Worm (Caenorhabditis elegans) whole organism, young adult: ENCODE measurements around the gene C02F5.13.

ENCODE experiments used
- F23B12.7 ChIP-seq: sonication (generic microtip); optimal IDR thresholded peaks from 2 replicates; lab custom pipeline; 2017; ENCODE audit warnings: missing genetic modification characterization, mild to moderate bottlenecking, missing compliant biosample characterization, antibody characterized with exemption, moderate library complexity; ENCODE audit not compliant: insufficient read depth
- F52B5.7 ChIP-seq: sonication (generic microtip); optimal IDR thresholded peaks from 2 replicates; lab custom pipeline; 2016; ENCODE audit warnings: mild to moderate bottlenecking, missing genetic modification characterization, missing compliant biosample characterization
- K11D2.4 ChIP-seq: fragments of 200-800 bp; sonication (Bioruptor generic); IDR thresholded peaks from 2 replicates; pipeline ENCODE4 v1.3.6; 2022; ENCODE audit warnings: missing genetic modification reagents, missing genetic modification characterization, missing compliant biosample characterization
- K12H6.12 ChIP-seq: fragments of 200-800 bp; sonication (Bioruptor generic); optimal IDR thresholded peaks from 2 replicates; lab custom pipeline; 2018; ENCODE audit warnings: mild to moderate bottlenecking, missing genetic modification characterization, missing compliant biosample characterization
- Y53G8AR.9 ChIP-seq: fragments of 200-800 bp; sonication (Bioruptor generic); conservative IDR thresholded peaks from 2 replicates; pipeline ENCODE4 v1.3.6; 2022; ENCODE audit warnings: missing genetic modification reagents, missing genetic modification characterization, missing compliant biosample characterization
- akir-1 ChIP-seq: fragments of 200-800 bp; sonication (Bioruptor generic); optimal IDR thresholded peaks from 2 replicates; lab custom pipeline; 2018; ENCODE audit warnings: mild to moderate bottlenecking, missing genetic modification characterization, moderate library complexity, missing compliant biosample characterization
- ama-1 ChIP-seq, 3 experiments: fragments of 150-350 bp in 1 of 3; sonication (generic microtip) in 2 of 3; optimal IDR thresholded peaks; 2 replicates each; lab custom pipeline; 2014 to 2018; ENCODE audit warnings: missing biosample characterization in 2 of 3, missing genetic modification characterization in 2 of 3, missing genetic modification reagents in 2 of 3
- aptf-2 ChIP-seq: fragments of 200-800 bp; sonication (Bioruptor generic); conservative IDR thresholded peaks from 2 replicates; pipeline ENCODE4 v1.3.6; 2022; ENCODE audit warnings: missing genetic modification reagents, missing genetic modification characterization, missing compliant biosample characterization
- attf-5 ChIP-seq: fragments of 200-800 bp; sonication (Bioruptor generic); optimal IDR thresholded peaks from 2 replicates; lab custom pipeline; 2018; ENCODE audit warnings: mild to moderate bottlenecking, missing genetic modification characterization, missing compliant biosample characterization
- ccch-3 ChIP-seq: fragments of 200-800 bp; sonication (Bioruptor generic); optimal IDR thresholded peaks from 2 replicates; lab custom pipeline; 2018; ENCODE audit warnings: mild to moderate bottlenecking, missing genetic modification characterization, missing compliant biosample characterization
- ceh-40 ChIP-seq: fragments of 200-800 bp; sonication (Bioruptor generic); IDR thresholded peaks from 2 replicates; pipeline ENCODE4 v1.3.6; 2022; ENCODE audit warnings: missing genetic modification characterization, missing compliant biosample characterization
- die-1 ChIP-seq: sonication (generic microtip); optimal IDR thresholded peaks from 2 replicates; lab custom pipeline; 2016; ENCODE audit warnings: missing genotype, mild to moderate bottlenecking, missing genetic modification characterization, missing compliant biosample characterization
- dox-1 ChIP-seq: fragments of 200-800 bp; sonication (Bioruptor generic); IDR thresholded peaks from 2 replicates; pipeline ENCODE4 v1.3.6; 2022; ENCODE audit warnings: missing genetic modification reagents, missing genetic modification characterization, missing compliant biosample characterization
- dpl-1 ChIP-seq: fragments of 150-350 bp; optimal IDR thresholded peaks from 2 replicates; lab custom pipeline; 2014; ENCODE audit warnings: missing biosample characterization, missing genetic modification reagents, missing genetic modification characterization
- egl-44 ChIP-seq: fragments of 200-800 bp; sonication (Bioruptor generic); IDR thresholded peaks from 2 replicates; pipeline ENCODE4 v1.3.6; 2022; ENCODE audit warnings: missing genetic modification reagents, missing genetic modification characterization, missing compliant biosample characterization
- egrh-3 ChIP-seq: fragments of 200-800 bp; sonication (Bioruptor generic); IDR thresholded peaks from 2 replicates; pipeline ENCODE4 v1.3.6; 2022; ENCODE audit warnings: missing genetic modification reagents, missing genetic modification characterization, missing compliant biosample characterization
- fkh-3 ChIP-seq: sonication (generic microtip); optimal IDR thresholded peaks from 2 replicates; lab custom pipeline; 2016; ENCODE audit warnings: mild to moderate bottlenecking, missing genetic modification characterization, missing compliant biosample characterization
- gei-17 ChIP-seq: fragments of 200-800 bp; sonication (Bioruptor generic); optimal IDR thresholded peaks from 2 replicates; lab custom pipeline; 2018; ENCODE audit warnings: mild to moderate bottlenecking, missing genetic modification characterization, missing compliant biosample characterization
- hlh-12 ChIP-seq: sonication (generic microtip); optimal IDR thresholded peaks from 2 replicates; lab custom pipeline; 2016; ENCODE audit warnings: missing genetic modification characterization, missing compliant biosample characterization
- lin-35 ChIP-seq, 3 experiments: fragments of 150-350 bp in 2 of 3; sonication (generic microtip) in 1 of 3; optimal IDR thresholded peaks; 2 replicates each; lab custom pipeline; 2014 to 2018; ENCODE audit warnings: missing biosample characterization in 3 of 3, missing genetic modification characterization in 3 of 3, missing genetic modification reagents in 3 of 3
- lir-1 ChIP-seq: fragments of 200-800 bp; sonication (Bioruptor generic); conservative IDR thresholded peaks from 2 replicates; pipeline ENCODE4 v1.3.6; 2022; ENCODE audit warnings: missing genetic modification reagents, missing genetic modification characterization, missing compliant biosample characterization
- lsl-1 ChIP-seq: fragments of 200-800 bp; sonication (Bioruptor generic); optimal IDR thresholded peaks from 2 replicates; lab custom pipeline; 2018; ENCODE audit warnings: mild to moderate bottlenecking, missing genetic modification characterization, moderate library complexity, missing compliant biosample characterization
- lsy-27 ChIP-seq: sonication (generic microtip); optimal IDR thresholded peaks from 2 replicates; lab custom pipeline; 2017; ENCODE audit warnings: missing genetic modification characterization, mild to moderate bottlenecking, missing compliant biosample characterization, antibody characterized with exemption, missing genotype, borderline replicate concordance; ENCODE audit not compliant: insufficient read depth
- mcd-1 ChIP-seq: fragments of 200-800 bp; sonication (Bioruptor generic); IDR thresholded peaks from 2 replicates; pipeline ENCODE4 v1.3.6; 2022; ENCODE audit warnings: missing genetic modification reagents, missing genetic modification characterization, missing compliant biosample characterization
- nfyb-1 ChIP-seq: fragments of 200-800 bp; sonication (Bioruptor generic); IDR thresholded peaks from 2 replicates; pipeline ENCODE4 v1.3.6; 2022; ENCODE audit warnings: missing genetic modification reagents, missing genetic modification characterization, missing compliant biosample characterization
- nhr-80 ChIP-seq: sonication (generic microtip); optimal IDR thresholded peaks from 2 replicates; lab custom pipeline; 2016; ENCODE audit warnings: missing genetic modification characterization, missing compliant biosample characterization
- pbrm-1 ChIP-seq: fragments of 200-800 bp; sonication (Bioruptor generic); IDR thresholded peaks from 2 replicates; pipeline ENCODE4 v1.3.6; 2022; ENCODE audit warnings: missing genetic modification reagents, missing genetic modification characterization, missing compliant biosample characterization
- pha-4 ChIP-seq: fragments of 150-350 bp; sonication (generic microtip); optimal IDR thresholded peaks from 2 replicates; lab custom pipeline; 2014; ENCODE audit warnings: missing biosample characterization, missing genetic modification reagents, missing genetic modification characterization
- rcor-1 ChIP-seq: fragments of 200-800 bp; sonication (Bioruptor generic); IDR thresholded peaks from 2 replicates; pipeline ENCODE4 v1.3.6; 2022; ENCODE audit warnings: missing genetic modification reagents, missing genetic modification characterization, missing compliant biosample characterization
- rec-8 ChIP-seq, 2 experiments: sonication (generic microtip); optimal IDR thresholded peaks; 2 replicates each; lab custom pipeline; 2016; ENCODE audit warnings: mild to moderate bottlenecking in 2 of 2, missing genetic modification characterization in 2 of 2, missing genetic modification reagents in 2 of 2, missing genotype in 2 of 2, missing biosample characterization in 1 of 2, missing compliant biosample characterization in 1 of 2, moderate library complexity in 1 of 2
- sptf-2 ChIP-seq: fragments of 200-800 bp; sonication (Bioruptor generic); optimal IDR thresholded peaks from 2 replicates; lab custom pipeline; 2018; ENCODE audit warnings: mild to moderate bottlenecking, missing genetic modification characterization, missing compliant biosample characterization
- tbx-9 ChIP-seq: sonication (generic microtip); optimal IDR thresholded peaks from 2 replicates; lab custom pipeline; 2016; ENCODE audit warnings: borderline replicate concordance, missing genetic modification characterization, inconsistent platforms, missing compliant biosample characterization
- tlf-1 ChIP-seq: fragments of 200-800 bp; sonication (Bioruptor generic); optimal IDR thresholded peaks from 2 replicates; lab custom pipeline; 2018; ENCODE audit warnings: mild to moderate bottlenecking, missing genetic modification characterization, missing compliant biosample characterization
- unc-130 ChIP-seq: sonication (generic microtip); optimal IDR thresholded peaks from 2 replicates; lab custom pipeline; 2016; ENCODE audit warnings: missing genetic modification reagents, missing genetic modification characterization, missing compliant biosample characterization
- unc-62 ChIP-seq: fragments of 150-350 bp; optimal IDR thresholded peaks from 2 replicates; lab custom pipeline; 2014; ENCODE audit warnings: missing biosample characterization, missing genetic modification reagents, missing genetic modification characterization
- xnd-1 ChIP-seq: sonication (generic microtip); optimal IDR thresholded peaks from 2 replicates; lab custom pipeline; 2016; ENCODE audit warnings: missing genotype, missing genetic modification reagents, missing genetic modification characterization, missing compliant biosample characterization
- zfh-2 ChIP-seq: fragments of 200-800 bp; sonication (Bioruptor generic); conservative IDR thresholded peaks from 2 replicates; pipeline ENCODE4 v1.3.6; 2022; ENCODE audit warnings: missing genetic modification reagents, missing genetic modification characterization, missing compliant biosample characterization
- ztf-18 ChIP-seq: sonication (generic microtip); optimal IDR thresholded peaks from 2 replicates; lab custom pipeline; 2016; ENCODE audit warnings: missing genotype, mild to moderate bottlenecking, missing genetic modification characterization, missing compliant biosample characterization

C02F5.13 gene

DNA sequence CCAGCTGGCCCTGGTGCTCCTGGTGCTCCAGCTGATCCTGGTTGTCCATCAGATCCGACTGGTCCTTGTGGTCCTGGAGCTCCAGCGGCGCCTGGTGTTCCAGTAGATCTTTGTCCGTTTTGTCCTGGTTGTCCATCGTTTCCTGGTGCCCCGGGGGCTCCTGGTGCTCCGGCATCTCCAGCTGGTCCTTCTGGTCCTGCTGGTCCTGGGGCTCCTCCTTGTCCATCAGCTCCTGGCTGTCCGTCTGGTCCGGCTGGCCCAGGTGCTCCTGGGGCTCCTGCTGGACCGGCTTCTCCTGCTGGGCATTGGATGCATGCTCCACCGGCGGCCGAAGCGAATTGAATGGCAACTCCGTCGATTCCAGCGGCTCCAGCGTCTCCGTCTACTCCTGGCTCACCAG lies 15.4 kb downstream of the C02F5.13 start:
- TF ChIP-seq zfh-2 (GFP tag; lab: Robert Waterston, UW) (peak; percentile 95), pbrm-1 (GFP tag; lab: Robert Waterston, UW) (no peak), mcd-1 (GFP tag; lab: Robert Waterston, UW) (peak; percentile 27; the same call in 1 of the 2 replicates), akir-1 (GFP tag; lab: Kevin White, UChicago) (no peak), gei-17 (GFP tag; lab: Kevin White, UChicago) (no peak), F52B5.7 (tag; lab: Kevin White, UChicago) (peak; percentile 44), egrh-3 (GFP tag; lab: Robert Waterston, UW) (peak; percentile 97), ceh-40 (no peak), dox-1 (GFP tag; lab: Robert Waterston, UW) (0 out of 2 replicates have a peak, but pooled peaks have one; percentile 23), nhr-80 (tag; lab: Kevin White, UChicago) (no peak), nfyb-1 (GFP tag; lab: Robert Waterston, UW) (0 out of 2 replicates have a peak, but pooled peaks have one; percentile 9)

DNA sequence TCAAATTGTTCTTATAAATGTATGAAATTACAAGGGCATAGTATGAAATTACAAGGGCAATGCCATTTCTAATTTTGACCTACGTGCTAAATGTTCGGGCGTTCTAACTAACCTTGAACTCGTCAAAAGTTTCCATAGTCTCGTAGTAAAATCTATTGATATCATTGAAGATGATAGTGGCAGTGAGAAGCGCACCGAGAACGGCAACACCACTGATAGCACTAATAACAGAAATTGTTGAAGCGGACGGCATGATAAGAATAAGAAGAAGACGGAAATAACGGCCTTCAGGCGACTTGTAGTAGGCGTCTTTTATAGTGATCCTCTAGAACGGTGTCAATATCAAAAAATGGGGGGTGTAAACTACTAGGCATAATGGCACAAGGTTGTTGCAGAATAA lies 16.2 kb downstream of the C02F5.13 start, which contains the start of gene col-91:
Gene col-91, minus strand, starts transcription at position 288 of the 400 bp plus-strand sequence.
- TF ChIP-seq xnd-1 (tag; lab: Kevin White, UChicago): no peak
- no peak for TF ChIP-seq egl-44
- no peak for TF ChIP-seq rcor-1 (GFP tag; lab: Robert Waterston, UW)
- no peak for TF ChIP-seq pha-4 (tag; lab: Kevin White, UChicago)
- TF ChIP-seq lsy-27: no peak
- no peak for TF ChIP-seq unc-62 (GFP tag; lab: Kevin White, UChicago)
- no peak for TF ChIP-seq egrh-3 (GFP tag; lab: Robert Waterston, UW)
- TF ChIP-seq lin-35 (GFP tag; optimal IDR thresholded peaks at IDR 0.05; lab: Kevin White, UChicago): no peak
- no peak for TF ChIP-seq tlf-1 (GFP tag; lab: Kevin White, UChicago)

DNA sequence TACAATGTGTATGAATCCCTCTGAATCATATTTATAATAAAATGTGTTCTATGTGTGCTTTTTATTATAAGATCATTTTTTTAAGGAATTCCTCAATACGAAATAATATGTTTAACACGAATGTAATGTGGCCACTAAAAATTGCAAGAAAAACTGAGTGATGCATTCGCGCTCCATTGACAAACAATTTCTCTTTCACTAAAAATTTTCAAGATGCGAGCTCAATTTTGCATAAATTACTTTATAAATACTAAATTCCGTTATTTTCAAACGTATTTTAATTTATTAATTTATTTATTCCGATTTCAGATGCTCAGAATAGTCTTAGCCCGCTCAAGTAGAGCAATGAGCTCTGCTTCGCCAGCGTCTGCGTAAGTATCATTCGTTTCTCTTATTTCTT lies 18.6 kb downstream of the C02F5.13 start, which contains the start of gene mrps-9:
Gene mrps-9, plus strand, starts transcription at position 310 of the 400 bp plus-strand sequence.
- TF ChIP-seq mcd-1 (GFP tag; lab: Robert Waterston, UW) (peak; percentile 86), die-1 (tag; lab: Kevin White, UChicago) (no peak)

DNA sequence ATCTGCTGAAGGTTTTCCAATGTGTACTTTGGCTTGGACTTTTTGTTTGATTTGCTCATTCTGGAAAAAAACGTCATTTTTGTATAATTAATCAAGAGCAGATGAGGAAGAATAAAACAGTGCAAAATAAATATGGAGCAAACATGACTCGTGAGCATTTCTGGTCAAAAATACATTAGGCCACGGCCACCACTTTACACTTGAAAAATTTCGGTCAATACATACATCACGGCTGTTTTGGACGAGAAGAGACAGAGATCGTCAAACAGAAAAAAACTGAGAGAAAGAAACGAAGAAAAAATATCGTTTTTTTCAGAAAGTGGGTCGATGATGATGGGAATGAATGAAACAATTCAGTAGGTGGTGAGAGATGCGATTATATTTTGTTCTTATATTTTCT lies 21.1 kb downstream of the C02F5.13 start, which contains the start of the genes F09G8.7 and crn-7:
Gene F09G8.7, minus strand, starts transcription at position 60 of the 400 bp plus-strand sequence.
Gene crn-7, plus strand, starts transcription at position 236 of the 400 bp plus-strand sequence.
- TF ChIP-seq gei-17 (GFP tag; lab: Kevin White, UChicago) (no peak), fkh-3 (tag; lab: Kevin White, UChicago) (no peak), K12H6.12 (tag; lab: Kevin White, UChicago) (no peak), nhr-80 (tag; lab: Kevin White, UChicago) (peak; percentile 53), dox-1 (GFP tag; lab: Robert Waterston, UW) (peak; percentile 35; the same call in 1 of the 2 replicates), ama-1 (optimal IDR thresholded peaks at IDR 0.05; lab: Kevin White, UChicago) (no peak), ama-1 (GFP tag; optimal IDR thresholded peaks at IDR 0.05; lab: Kevin White, UChicago) (no peak), ztf-18 (no peak), Y53G8AR.9 (no peak), attf-5 (peak; percentile 44), mcd-1 (GFP tag; lab: Robert Waterston, UW) (0 out of 2 replicates have a peak, but pooled peaks have one; percentile 21), F23B12.7 (tag; lab: Kevin White, UChicago) (peak; percentile 29), hlh-12 (tag; lab: Kevin White, UChicago) (no peak)
- TF ChIP-seq, all 124 proteins: peak for 5

DNA sequence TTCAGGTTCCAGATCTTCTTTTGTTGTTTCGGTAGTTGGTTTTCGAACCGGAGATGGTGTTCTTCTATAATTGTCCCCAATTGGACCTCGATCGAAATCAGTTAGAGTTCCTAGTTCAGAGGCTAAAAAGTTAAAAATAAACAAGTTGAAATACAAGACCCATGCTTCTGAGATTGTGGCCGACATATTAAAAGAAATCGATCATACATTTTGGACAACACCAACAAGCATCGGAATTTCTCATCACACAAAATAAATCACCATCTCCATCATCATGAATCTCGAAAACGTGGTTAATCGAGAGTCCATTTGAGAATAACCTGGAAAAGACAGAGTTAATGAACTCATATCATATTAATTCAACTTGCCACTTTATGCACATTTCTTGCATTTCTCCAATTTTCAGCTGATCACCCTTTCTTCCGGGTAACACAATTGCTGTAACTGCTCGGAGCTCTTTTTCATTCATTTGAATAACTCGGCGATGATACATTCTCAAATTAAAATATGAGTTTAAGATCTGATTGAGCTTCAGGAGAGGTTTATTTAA lies 24.6 kb downstream of the C02F5.13 start, which contains the start of the genes mps-4 and F09G8.10:
Gene mps-4, minus strand, starts transcription at position 101 of the 550 bp plus-strand sequence.
Gene F09G8.10, minus strand, starts transcription at position 500 of the 550 bp plus-strand sequence.
- no peak for TF ChIP-seq unc-130 (GFP tag; lab: Kevin White, UChicago)
- TF ChIP-seq lsl-1: no peak
- TF ChIP-seq aptf-2: no peak
- TF ChIP-seq rec-8 (tag; optimal IDR thresholded peaks at IDR 0.05; lab: Kevin White, UChicago): no peak
- TF ChIP-seq die-1 (tag; lab: Kevin White, UChicago): no peak
- no peak for TF ChIP-seq lir-1 (GFP tag; lab: Robert Waterston, UW)
- no peak for TF ChIP-seq tbx-9 (tag; lab: Kevin White, UChicago)
- TF ChIP-seq sptf-2: no peak
- TF ChIP-seq pha-4 (tag; lab: Kevin White, UChicago): no peak
- no peak for TF ChIP-seq ccch-3 (GFP tag; lab: Kevin White, UChicago)
- TF ChIP-seq K11D2.4 (GFP tag; lab: Robert Waterston, UW): no peak
- no peak for TF ChIP-seq dpl-1
